Fruit fly (Drosophila melanogaster): ENCODE data around the gene Dhfr.

Dhfr gene

dm6 chr3R:16453597-16453996, 27.4 kb upstream of the Dhfr start, which contains the start of gene Pak3 (continued):
- TF ChIP-seq CG10267 (tag; optimal IDR thresholded peaks at IDR 0.05) (peak; percentile 56), rib (GFP tag; IDR thresholded peaks at IDR 0.05) (no peak), Sin3A (optimal IDR thresholded peaks at IDR 0.05) (peak; percentile 10), nerfin-2 (GFP tag; IDR thresholded peaks at IDR 0.05; ENCODE audit: partially characterized antibody) (peak; percentile 9; the same call in 1 of the 2 replicates), Ptx1 (GFP tag; IDR thresholded peaks at IDR 0.05) (no peak), CG14441 (GFP tag; IDR thresholded peaks at IDR 0.05) (no peak), CG8388 (GFP tag; optimal IDR thresholded peaks at IDR 0.05) (no peak), bbx (GFP tag; IDR thresholded peaks at IDR 0.05; ENCODE audit: partially characterized antibody) (peak; percentile 82), CG8290 (GFP tag; optimal IDR thresholded peaks at IDR 0.05) (no peak), CG8290 (tag; optimal IDR thresholded peaks at IDR 0.05) (no peak), unc-4 (GFP tag; IDR thresholded peaks at IDR 0.05; ENCODE audit: partially characterized antibody) (peak; percentile 79), odd (GFP tag; optimal IDR thresholded peaks at IDR 0.05) (no peak), CG15269 (tag; optimal IDR thresholded peaks at IDR 0.05) (no peak), NC2β (GFP tag; optimal IDR thresholded peaks at IDR 0.05) (peak; percentile 22), CG13624 (GFP tag; optimal IDR thresholded peaks at IDR 0.05) (no peak), CG16779 (GFP tag; IDR thresholded peaks at IDR 0.05) (no peak), pan (optimal IDR thresholded peaks at IDR 0.05) (no peak), pan (GFP tag; optimal IDR thresholded peaks at IDR 0.05 in 1 of 2, IDR thresholded peaks at IDR 0.05 in 1 of 2) (no peak), tup (GFP tag; optimal IDR thresholded peaks at IDR 0.05) (no peak), D19A (tag; optimal IDR thresholded peaks at IDR 0.05) (peak; percentile 7), CG11398 (GFP tag; optimal IDR thresholded peaks at IDR 0.05) (no peak), inv (GFP tag; IDR thresholded peaks at IDR 0.05; ENCODE audit: partially characterized antibody) (peak; percentile 67), stwl (tag; optimal IDR thresholded peaks at IDR 0.05) (peak; percentile 77), pnt (GFP tag; optimal IDR thresholded peaks at IDR 0.05) (no peak), Nf-YA (GFP tag; IDR thresholded peaks at IDR 0.05) (no peak), CG7928 (GFP tag; optimal IDR thresholded peaks at IDR 0.05) (peak; percentile 3), stc (GFP tag; IDR thresholded peaks at IDR 0.05) (no peak), org-1 (GFP tag; optimal IDR thresholded peaks at IDR 0.05) (no peak), CG8281 (tag; optimal IDR thresholded peaks at IDR 0.05) (no peak), Med (GFP tag) (peak; percentile 79), CG12744 (GFP tag; optimal IDR thresholded peaks at IDR 0.05) (no peak), CG7987 (GFP tag; optimal IDR thresholded peaks at IDR 0.05) (peak; percentile 15), ems (GFP tag; optimal IDR thresholded peaks at IDR 0.05) (no peak), sima (GFP tag; optimal IDR thresholded peaks at IDR 0.05) (no peak), MTF-1 (GFP tag; optimal IDR thresholded peaks at IDR 0.05; ENCODE audit: borderline replicate concordance) (no peak), Nf-YC (tag; optimal IDR thresholded peaks at IDR 0.05) (peak; percentile 12), Mrtf (GFP tag; IDR thresholded peaks at IDR 0.05) (no peak), CG6683 (GFP tag; optimal IDR thresholded peaks at IDR 0.05) (no peak), klu (GFP tag; IDR thresholded peaks at IDR 0.05) (no peak), ftz-f1 (GFP tag; optimal IDR thresholded peaks at IDR 0.05) (no peak), CG12155 (GFP tag; optimal IDR thresholded peaks at IDR 0.05) (no peak), zen (tag; optimal IDR thresholded peaks at IDR 0.05) (peak; percentile 52), CG18764 (GFP tag; optimal IDR thresholded peaks at IDR 0.05) (no peak), otp (GFP tag; IDR thresholded peaks at IDR 0.05) (no peak), Spps (tag; optimal IDR thresholded peaks at IDR 0.05) (no peak), zfh2 (GFP tag; optimal IDR thresholded peaks at IDR 0.05) (no peak), dpn (GFP tag; optimal IDR thresholded peaks at IDR 0.05) (no peak), sc (optimal IDR thresholded peaks at IDR 0.05) (no peak), sc (GFP tag; optimal IDR thresholded peaks at IDR 0.05) (no peak), TFAM (GFP tag; optimal IDR thresholded peaks at IDR 0.05) (no peak), NC2α (GFP tag; optimal IDR thresholded peaks at IDR 0.05) (no peak), CG13296 (GFP tag; optimal IDR thresholded peaks at IDR 0.05) (peak; percentile 12), Oaz (GFP tag; IDR thresholded peaks at IDR 0.05) (no peak)
